Worm (Caenorhabditis elegans) whole organism, L2 larva: ENCODE results near the gene nspc-1.
A peak's percentile ranks its signal among the peaks of the same experiment; 100 is the strongest.

ENCODE experiments used
- C34F6.9 ChIP-seq: fragments of 150-350 bp; optimal IDR thresholded peaks from 2 replicates; lab custom pipeline; 2014; ENCODE audit warnings: missing biosample characterization, missing genetic modification characterization
- F13H6.1 ChIP-seq: sonication (generic microtip); optimal IDR thresholded peaks from 2 replicates; lab custom pipeline; 2016; ENCODE audit warnings: missing genetic modification characterization, missing compliant biosample characterization
- R02D3.7 ChIP-seq: fragments of 150-350 bp; optimal IDR thresholded peaks from 2 replicates; lab custom pipeline; 2014; ENCODE audit warnings: missing biosample characterization, missing genetic modification characterization
- Y55F3AM.14 ChIP-seq: fragments of 200-800 bp; sonication (Bioruptor generic); optimal IDR thresholded peaks from 2 replicates; lab custom pipeline; 2018; ENCODE audit warnings: mild to moderate bottlenecking, missing genetic modification characterization, missing compliant biosample characterization
- ZK546.5 ChIP-seq: sonication (generic microtip); optimal IDR thresholded peaks from 2 replicates; lab custom pipeline; 2017; ENCODE audit warnings: missing biosample characterization, missing genetic modification characterization
- alr-1 ChIP-seq: fragments of 150-350 bp; optimal IDR thresholded peaks from 2 replicates; lab custom pipeline; 2014; ENCODE audit warnings: missing biosample characterization, missing genetic modification characterization
- aly-2 ChIP-seq: fragments of 150-350 bp; optimal IDR thresholded peaks from 2 replicates; lab custom pipeline; 2014; ENCODE audit warnings: missing biosample characterization, missing genetic modification characterization
- ama-1 ChIP-seq: fragments of 150-350 bp; optimal IDR thresholded peaks from 2 replicates; lab custom pipeline; 2018; ENCODE audit warnings: inconsistent platforms
- blmp-1 ChIP-seq: sonication (generic microtip); optimal IDR thresholded peaks from 2 replicates; lab custom pipeline; 2017; ENCODE audit warnings: missing genetic modification characterization, mild to moderate bottlenecking, missing compliant biosample characterization, antibody characterized with exemption, moderate library complexity; ENCODE audit not compliant: insufficient read depth
- ceh-16 ChIP-seq: fragments of 150-350 bp; optimal IDR thresholded peaks from 2 replicates; lab custom pipeline; 2014; ENCODE audit warnings: missing biosample characterization, missing genetic modification characterization
- ceh-82 ChIP-seq: fragments of 150-350 bp; optimal IDR thresholded peaks from 2 replicates; lab custom pipeline; 2014; ENCODE audit warnings: missing biosample characterization, missing genetic modification characterization
- crh-2 ChIP-seq: sonication (generic microtip); optimal IDR thresholded peaks from 2 replicates; lab custom pipeline; 2017; ENCODE audit warnings: missing biosample characterization, missing genetic modification characterization
- dmd-4 ChIP-seq: sonication (generic microtip); optimal IDR thresholded peaks from 2 replicates; lab custom pipeline; 2017; ENCODE audit warnings: missing biosample characterization, missing genetic modification characterization
- egl-27 ChIP-seq: sonication (generic microtip); optimal IDR thresholded peaks from 3 replicates; lab custom pipeline; 2017; ENCODE audit warnings: missing biosample characterization, missing genetic modification reagents, missing genetic modification characterization
- elt-1 ChIP-seq: fragments of 150-350 bp; optimal IDR thresholded peaks from 2 replicates; lab custom pipeline; 2014; ENCODE audit warnings: missing biosample characterization, missing genetic modification characterization
- elt-3 ChIP-seq: sonication (generic microtip); optimal IDR thresholded peaks from 2 replicates; lab custom pipeline; 2017; ENCODE audit warnings: missing biosample characterization, missing genetic modification characterization
- fos-1 ChIP-seq: fragments of 150-350 bp; optimal IDR thresholded peaks from 2 replicates; lab custom pipeline; 2014; ENCODE audit warnings: missing biosample characterization, missing genetic modification characterization
- gmeb-1 ChIP-seq: fragments of 150-350 bp; optimal IDR thresholded peaks from 2 replicates; lab custom pipeline; 2014; ENCODE audit warnings: missing biosample characterization, missing genetic modification characterization
- lin-11 ChIP-seq: fragments of 150-350 bp; sonication (generic microtip); optimal IDR thresholded peaks from 2 replicates; lab custom pipeline; 2014; ENCODE audit warnings: missing biosample characterization, missing genetic modification characterization, inconsistent platforms, mixed read lengths
- lin-13 ChIP-seq: fragments of 150-350 bp; optimal IDR thresholded peaks from 2 replicates; lab custom pipeline; 2014; ENCODE audit warnings: missing biosample characterization, missing genetic modification reagents, missing genetic modification characterization
- lin-39 ChIP-seq: fragments of 150-350 bp; optimal IDR thresholded peaks from 2 replicates; lab custom pipeline; 2014; ENCODE audit warnings: missing biosample characterization, missing genetic modification reagents, missing genetic modification characterization
- lsy-2 ChIP-seq, 2 experiments: fragments of 150-350 bp in 1 of 2; sonication (generic microtip) in 1 of 2; optimal IDR thresholded peaks; 2 replicates each; lab custom pipeline; 2014 to 2017; ENCODE audit warnings: missing biosample characterization in 2 of 2, missing genetic modification characterization in 2 of 2
- mab-5 ChIP-seq: fragments of 150-350 bp; optimal IDR thresholded peaks from 2 replicates; lab custom pipeline; 2014; ENCODE audit warnings: missing biosample characterization, missing genetic modification characterization
- mbf-1 ChIP-seq: sonication (generic microtip); optimal IDR thresholded peaks from 2 replicates; lab custom pipeline; 2017; ENCODE audit warnings: missing biosample characterization, missing genetic modification characterization
- mdl-1 ChIP-seq, 2 experiments: fragments of 150-350 bp in 1 of 2; sonication (generic microtip) in 1 of 2; optimal IDR thresholded peaks; 2 replicates each; lab custom pipeline; 2017; ENCODE audit warnings: missing biosample characterization in 2 of 2, missing genetic modification characterization in 2 of 2
- nhr-10 ChIP-seq: sonication (generic microtip); optimal IDR thresholded peaks from 2 replicates; lab custom pipeline; 2017; ENCODE audit warnings: missing biosample characterization, missing genetic modification characterization
- nhr-11 ChIP-seq: fragments of 150-350 bp; optimal IDR thresholded peaks from 2 replicates; lab custom pipeline; 2014; ENCODE audit warnings: missing biosample characterization, missing genetic modification characterization
- nhr-12 ChIP-seq: fragments of 150-350 bp; optimal IDR thresholded peaks from 2 replicates; lab custom pipeline; 2014; ENCODE audit warnings: missing biosample characterization, missing genetic modification characterization
- nhr-129 ChIP-seq: fragments of 150-350 bp; optimal IDR thresholded peaks from 2 replicates; lab custom pipeline; 2014; ENCODE audit warnings: missing biosample characterization, missing genetic modification characterization
- nhr-21 ChIP-seq: fragments of 150-350 bp; optimal IDR thresholded peaks from 2 replicates; lab custom pipeline; 2014; ENCODE audit warnings: missing biosample characterization, missing genetic modification characterization
- nhr-23 ChIP-seq: fragments of 150-350 bp; optimal IDR thresholded peaks from 2 replicates; lab custom pipeline; 2014; ENCODE audit warnings: missing biosample characterization, missing genetic modification reagents, missing genetic modification characterization
- nhr-237 ChIP-seq: fragments of 150-350 bp; optimal IDR thresholded peaks from 2 replicates; lab custom pipeline; 2014; ENCODE audit warnings: missing biosample characterization, missing genetic modification characterization
- nhr-25 ChIP-seq: fragments of 150-350 bp; sonication (generic microtip); optimal IDR thresholded peaks from 3 replicates; lab custom pipeline; 2014; ENCODE audit warnings: missing biosample characterization, missing genetic modification characterization
- nhr-6 ChIP-seq: fragments of 150-350 bp; optimal IDR thresholded peaks from 2 replicates; lab custom pipeline; 2014; ENCODE audit warnings: missing biosample characterization, missing genetic modification characterization
- nhr-77 ChIP-seq: fragments of 150-350 bp; optimal IDR thresholded peaks from 2 replicates; lab custom pipeline; 2014; ENCODE audit warnings: missing biosample characterization, missing genetic modification characterization
- peb-1 ChIP-seq: fragments of 150-350 bp; optimal IDR thresholded peaks from 2 replicates; lab custom pipeline; 2014; ENCODE audit warnings: missing biosample characterization, missing genetic modification characterization
- sem-4 ChIP-seq: fragments of 150-350 bp; optimal IDR thresholded peaks from 2 replicates; lab custom pipeline; 2014; ENCODE audit warnings: missing biosample characterization, missing genetic modification reagents, missing genetic modification characterization
- skn-1 ChIP-seq: sonication (generic microtip); optimal IDR thresholded peaks from 2 replicates; lab custom pipeline; 2017; ENCODE audit warnings: missing biosample characterization, missing genetic modification characterization
- sma-3 ChIP-seq: sonication (generic microtip); optimal IDR thresholded peaks from 2 replicates; lab custom pipeline; 2016; ENCODE audit warnings: missing genetic modification reagents, missing genetic modification characterization, missing compliant biosample characterization
- sma-9 ChIP-seq, 2 experiments: fragments of 150-350 bp in 1 of 2; sonication (generic microtip) in 1 of 2; optimal IDR thresholded peaks; 2 replicates each; lab custom pipeline; 2014 to 2016; ENCODE audit warnings: missing genetic modification characterization in 2 of 2, mild to moderate bottlenecking in 1 of 2, missing biosample characterization in 1 of 2, missing compliant biosample characterization in 1 of 2, missing genetic modification reagents in 1 of 2, moderate library complexity in 1 of 2
- snpc-4 ChIP-seq: fragments of 150-350 bp; optimal IDR thresholded peaks from 2 replicates; lab custom pipeline; 2014; ENCODE audit warnings: missing biosample characterization, missing genetic modification characterization
- unc-39 ChIP-seq: fragments of 150-350 bp; optimal IDR thresholded peaks from 2 replicates; lab custom pipeline; 2014; ENCODE audit warnings: missing biosample characterization, missing genetic modification characterization
- unc-55 ChIP-seq: fragments of 150-350 bp; sonication (generic microtip); optimal IDR thresholded peaks from 3 replicates; lab custom pipeline; 2014; ENCODE audit warnings: missing biosample characterization, missing genetic modification reagents, missing genetic modification characterization
- unc-62 ChIP-seq: fragments of 150-350 bp; optimal IDR thresholded peaks from 2 replicates; lab custom pipeline; 2014; ENCODE audit warnings: missing biosample characterization, missing genetic modification reagents, missing genetic modification characterization
- zag-1 ChIP-seq: fragments of 150-350 bp; optimal IDR thresholded peaks from 2 replicates; lab custom pipeline; 2014; ENCODE audit warnings: missing biosample characterization, missing genetic modification characterization
- ztf-1 ChIP-seq: fragments of 200-800 bp; sonication (Bioruptor generic); conservative IDR thresholded peaks from 2 replicates; pipeline ENCODE4 v1.3.6; 2022; ENCODE audit warnings: missing genetic modification characterization, missing compliant biosample characterization
- ztf-11 ChIP-seq: sonication (generic microtip); optimal IDR thresholded peaks from 2 replicates; lab custom pipeline; 2017; ENCODE audit warnings: missing biosample characterization, missing genetic modification characterization
- ztf-4 ChIP-seq: fragments of 150-350 bp; optimal IDR thresholded peaks from 2 replicates; lab custom pipeline; 2014; ENCODE audit warnings: missing biosample characterization, missing genetic modification characterization

Gene nspc-1

ce11 chrX:8556614-8557196 lies 21.8 kb upstream of the nspc-1 start, which contains the start of gene utx-1:
Gene utx-1 (plus strand): TSS chrX:8557146.
- no peak for TF ChIP-seq nhr-21
- TF ChIP-seq nhr-10, result no peak
- no peak for TF ChIP-seq nhr-6
- TF ChIP-seq peb-1, result no peak
- TF ChIP-seq lin-13 (GFP tag; lab: Kevin White, UChicago), result no peak
- TF ChIP-seq ztf-1, result no peak
- no peak for TF ChIP-seq mbf-1 (tag; lab: Kevin White, UChicago)
- no peak for TF ChIP-seq elt-3 (tag; lab: Kevin White, UChicago)
- no peak for TF ChIP-seq nhr-237 (tag; lab: Kevin White, UChicago)
- no peak for TF ChIP-seq unc-62 (GFP tag; lab: Kevin White, UChicago)
- no peak for TF ChIP-seq snpc-4
- no peak for TF ChIP-seq nhr-11 (tag; lab: Kevin White, UChicago)
- peak in 1 of 2 experiments; percentile 17 for TF ChIP-seq lsy-2 (tag; optimal IDR thresholded peaks at IDR 0.05; lab: Kevin White, UChicago)
- TF ChIP-seq nhr-129, result peak; percentile 39
- TF ChIP-seq ama-1 (lab: Kevin White, UChicago), result no peak
- no peak for TF ChIP-seq zag-1
- no peak for TF ChIP-seq skn-1 (tag; lab: Kevin White, UChicago)
- TF ChIP-seq C34F6.9 (tag; lab: Kevin White, UChicago), result peak; percentile 11
- TF ChIP-seq alr-1 (tag; lab: Kevin White, UChicago), result no peak
- no peak for TF ChIP-seq ceh-82 (tag; lab: Kevin White, UChicago)
- TF ChIP-seq sma-3, result peak; percentile 34
- TF ChIP-seq dmd-4 (tag; lab: Kevin White, UChicago), result no peak
- no peak for TF ChIP-seq lin-11 (tag; lab: Kevin White, UChicago)
- no peak for TF ChIP-seq unc-39
- no peak for TF ChIP-seq mdl-1 (tag; optimal IDR thresholded peaks at IDR 0.05; lab: Kevin White, UChicago)
- TF ChIP-seq ztf-11 (tag; lab: Kevin White, UChicago), result no peak
- TF ChIP-seq sem-4 (tag; lab: Kevin White, UChicago), result no peak
- TF ChIP-seq mab-5 (tag; lab: Kevin White, UChicago), result no peak
- peak; percentile 36 for TF ChIP-seq nhr-25 (tag; lab: Kevin White, UChicago)
- no peak for TF ChIP-seq ceh-16
- TF ChIP-seq nhr-77 (tag; lab: Kevin White, UChicago), result no peak
- peak; percentile 39 for TF ChIP-seq F13H6.1 (tag; lab: Kevin White, UChicago)
- no peak for TF ChIP-seq fos-1 (tag; lab: Kevin White, UChicago)
- no peak for TF ChIP-seq lin-39
- no peak for TF ChIP-seq aly-2 (tag; lab: Kevin White, UChicago)
- no peak for TF ChIP-seq elt-1
- no peak for TF ChIP-seq Y55F3AM.14
- no peak for TF ChIP-seq R02D3.7 (tag; lab: Kevin White, UChicago)
- no peak for TF ChIP-seq sma-9 (GFP tag; optimal IDR thresholded peaks at IDR 0.05; lab: Kevin White, UChicago)
- no peak for TF ChIP-seq sma-9 (tag; optimal IDR thresholded peaks at IDR 0.05; lab: Kevin White, UChicago)
- TF ChIP-seq egl-27, result no peak
- TF ChIP-seq blmp-1 (tag; lab: Kevin White, UChicago), result no peak
- no peak for TF ChIP-seq nhr-23 (tag; lab: Kevin White, UChicago)
- no peak for TF ChIP-seq ZK546.5 (tag; lab: Kevin White, UChicago)
- TF ChIP-seq ztf-4 (tag; lab: Kevin White, UChicago), result no peak
- no peak for TF ChIP-seq gmeb-1
- peak; percentile 53 for TF ChIP-seq unc-55 (GFP tag; lab: Kevin White, UChicago)
- TF ChIP-seq nhr-12 (tag; lab: Kevin White, UChicago), result no peak
- TF ChIP-seq crh-2 (tag; lab: Kevin White, UChicago), result no peak
